Fruit fly (Drosophila melanogaster) whole organism, embryonic: Measurements from ENCODE around the gene SMSr.

ENCODE experiments used
- Atf3 ChIP-seq: fragments of 200-800 bp; sonication (Bioruptor generic); optimal IDR thresholded peaks from 3 replicates; lab custom pipeline; 2016; ENCODE audit warnings: missing biosample characterization, missing genetic modification characterization
- Atf6 ChIP-seq: fragments of 200-800 bp; sonication (Bioruptor generic); IDR thresholded peaks from 2 replicates; pipeline ENCODE4 v1.3.6; 2022; ENCODE audit warnings: missing biosample characterization, missing genetic modification characterization
- Bteb2 ChIP-seq: fragments of 200-800 bp; sonication (Bioruptor generic); optimal IDR thresholded peaks from 2 replicates; lab custom pipeline; 2016; ENCODE audit warnings: missing biosample characterization, missing genetic modification characterization
- CG10462 ChIP-seq: fragments of 200-800 bp; sonication (Bioruptor generic); optimal IDR thresholded peaks from 2 replicates; lab custom pipeline; 2016; ENCODE audit warnings: missing biosample characterization, missing genetic modification characterization
- CG11723 ChIP-seq: fragments of 200-800 bp; sonication (Bioruptor generic); optimal IDR thresholded peaks from 2 replicates; lab custom pipeline; 2017; ENCODE audit warnings: missing biosample characterization, mild to moderate bottlenecking, missing genetic modification characterization
- CG12659 ChIP-seq: fragments of 200-800 bp; sonication (Bioruptor generic); optimal IDR thresholded peaks from 3 replicates; lab custom pipeline; 2017; ENCODE audit warnings: mild to moderate bottlenecking, missing biosample characterization, missing genetic modification reagents, missing genetic modification characterization
- CG13123 ChIP-seq: fragments of 200-800 bp; sonication (Bioruptor generic); optimal IDR thresholded peaks from 2 replicates; lab custom pipeline; 2016; ENCODE audit warnings: missing biosample characterization, missing genetic modification characterization
- CG14050 ChIP-seq: fragments of 200-800 bp; sonication (Bioruptor generic); IDR thresholded peaks from 3 replicates; pipeline ENCODE4 v1.3.6; 2022; ENCODE audit warnings: missing biosample characterization, missing genetic modification characterization
- CG15269 ChIP-seq: fragments of 200-800 bp; sonication (Bioruptor generic); optimal IDR thresholded peaks from 2 replicates; lab custom pipeline; 2018; ENCODE audit warnings: missing biosample characterization, mild to moderate bottlenecking, missing genetic modification characterization, moderate library complexity
- CG17802 ChIP-seq: fragments of 200-800 bp; sonication (Bioruptor generic); optimal IDR thresholded peaks from 2 replicates; lab custom pipeline; 2018; ENCODE audit warnings: missing biosample characterization, mild to moderate bottlenecking, missing genetic modification characterization, moderate library complexity
- CG1792 ChIP-seq: fragments of 200-800 bp; sonication (Bioruptor generic); optimal IDR thresholded peaks from 2 replicates; lab custom pipeline; 2016; ENCODE audit warnings: missing biosample characterization, missing genetic modification characterization
- CG31388 ChIP-seq: fragments of 200-800 bp; sonication (Bioruptor generic); optimal IDR thresholded peaks from 2 replicates; lab custom pipeline; 2016; ENCODE audit warnings: missing biosample characterization, missing genetic modification characterization
- CG34376 ChIP-seq: fragments of 200-800 bp; sonication (Bioruptor generic); optimal IDR thresholded peaks from 2 replicates; lab custom pipeline; 2018; ENCODE audit warnings: missing biosample characterization, mild to moderate bottlenecking, missing genetic modification characterization
- CG4360 ChIP-seq: fragments of 200-800 bp; sonication (Bioruptor generic); IDR thresholded peaks from 2 replicates; pipeline ENCODE4 v1.3.6; 2022; ENCODE audit warnings: missing biosample characterization, missing genetic modification characterization
- CG4424 ChIP-seq: fragments of 200-800 bp; sonication (Bioruptor generic); optimal IDR thresholded peaks from 3 replicates; lab custom pipeline; 2016; ENCODE audit warnings: missing biosample characterization, missing genetic modification characterization
- CG4820 ChIP-seq: fragments of 200-800 bp; sonication (Bioruptor generic); optimal IDR thresholded peaks from 3 replicates; lab custom pipeline; 2016; ENCODE audit warnings: missing biosample characterization, missing genetic modification characterization
- CG5180 ChIP-seq: fragments of 200-800 bp; sonication (Bioruptor generic); optimal IDR thresholded peaks from 3 replicates; lab custom pipeline; 2017; ENCODE audit warnings: missing biosample characterization, missing genetic modification characterization, mild to moderate bottlenecking, moderate library complexity, missing genetic modification reagents
- CG9609 ChIP-seq: fragments of 200-800 bp; sonication (Bioruptor generic); optimal IDR thresholded peaks from 3 replicates; lab custom pipeline; 2016; ENCODE audit warnings: missing biosample characterization, missing genetic modification characterization
- CG9797 ChIP-seq: fragments of 200-800 bp; sonication (Bioruptor generic); optimal IDR thresholded peaks from 3 replicates; lab custom pipeline; 2018; ENCODE audit warnings: missing biosample characterization, mild to moderate bottlenecking, missing genetic modification characterization
- CrebB ChIP-seq: fragments of 200-800 bp; sonication (Bioruptor generic); optimal IDR thresholded peaks from 3 replicates; lab custom pipeline; 2018; ENCODE audit warnings: missing biosample characterization, mild to moderate bottlenecking, missing genetic modification characterization
- Dp ChIP-seq: fragments of 200-800 bp; sonication (Bioruptor generic); optimal IDR thresholded peaks from 2 replicates; lab custom pipeline; 2018; ENCODE audit warnings: missing biosample characterization, mild to moderate bottlenecking, missing genetic modification characterization, moderate library complexity
- Ets65A ChIP-seq: fragments of 200-800 bp; sonication (Bioruptor generic); peaks from one replicate; lab custom pipeline; 2016; ENCODE audit warnings: missing biosample characterization, missing genetic modification characterization
- HHEX ChIP-seq: fragments of 200-800 bp; sonication (Bioruptor generic); optimal IDR thresholded peaks from 3 replicates; lab custom pipeline; 2017; ENCODE audit warnings: missing biosample characterization, mild to moderate bottlenecking, missing genetic modification characterization, missing genetic modification reagents
- HLH4C ChIP-seq: fragments of 200-800 bp; sonication (Bioruptor generic); IDR thresholded peaks from 3 replicates; pipeline ENCODE4 v1.3.6; 2022; ENCODE audit warnings: missing biosample characterization, missing genetic modification characterization; ENCODE audit not compliant: partially characterized antibody
- Hr39 ChIP-seq: fragments of >200 bp; optimal IDR thresholded peaks from 2 replicates; lab custom pipeline; 2017
- Mad ChIP-seq: fragments of 200-800 bp; sonication (Bioruptor generic); optimal IDR thresholded peaks from 2 replicates; lab custom pipeline; 2016; ENCODE audit warnings: missing biosample characterization, missing genetic modification characterization
- Meics ChIP-seq: fragments of 200-800 bp; sonication (Bioruptor generic); optimal IDR thresholded peaks from 2 replicates; lab custom pipeline; 2017; ENCODE audit warnings: missing biosample characterization, mild to moderate bottlenecking, missing genetic modification characterization
- NC2β ChIP-seq: fragments of 200-800 bp; sonication (Bioruptor generic); optimal IDR thresholded peaks from 2 replicates; lab custom pipeline; 2016; ENCODE audit warnings: missing biosample characterization, missing genetic modification characterization
- NK7.1 ChIP-seq: fragments of 200-800 bp; sonication (Bioruptor generic); optimal IDR thresholded peaks from 3 replicates; lab custom pipeline; 2016; ENCODE audit warnings: missing biosample characterization, missing genetic modification characterization
- Optix ChIP-seq: fragments of 200-800 bp; sonication (Bioruptor generic); IDR thresholded peaks from 3 replicates; pipeline ENCODE4 v1.3.6; 2022; ENCODE audit warnings: missing biosample characterization, missing genetic modification characterization
- Ptx1 ChIP-seq: fragments of 200-800 bp; sonication (Bioruptor generic); IDR thresholded peaks from 2 replicates; pipeline ENCODE4 v1.3.6; 2022; ENCODE audit warnings: missing biosample characterization, missing genetic modification characterization
- abd-A ChIP-seq: fragments of 200-800 bp; sonication (Bioruptor generic); optimal IDR thresholded peaks from 3 replicates; lab custom pipeline; 2019; ENCODE audit warnings: missing biosample characterization, mild to moderate bottlenecking, missing genetic modification characterization, moderate library complexity
- ara ChIP-seq: fragments of 200-800 bp; sonication (Bioruptor generic); IDR thresholded peaks from 2 replicates; pipeline ENCODE4 v1.3.6; 2022; ENCODE audit warnings: missing biosample characterization, missing genetic modification characterization
- az2 ChIP-seq: fragments of 200-800 bp; sonication (Bioruptor generic); optimal IDR thresholded peaks from 3 replicates; lab custom pipeline; 2016; ENCODE audit warnings: missing biosample characterization, missing genetic modification characterization
- cato ChIP-seq: fragments of 200-800 bp; sonication (Bioruptor generic); optimal IDR thresholded peaks from 2 replicates; lab custom pipeline; 2016; ENCODE audit warnings: missing biosample characterization, missing genetic modification characterization, borderline replicate concordance
- chn ChIP-seq: fragments of 200-800 bp; sonication (Bioruptor generic); optimal IDR thresholded peaks from 2 replicates; lab custom pipeline; 2016; ENCODE audit warnings: missing biosample characterization, missing genetic modification characterization
- da ChIP-seq: fragments of 200-800 bp; sonication (Bioruptor generic); optimal IDR thresholded peaks from 2 replicates; lab custom pipeline; 2016; ENCODE audit warnings: missing biosample characterization, missing genetic modification characterization
- dmrt11E ChIP-seq: fragments of 200-800 bp; sonication (Bioruptor generic); optimal IDR thresholded peaks from 3 replicates; lab custom pipeline; 2018; ENCODE audit warnings: missing biosample characterization, mild to moderate bottlenecking, missing genetic modification characterization, moderate library complexity
- kay ChIP-seq: fragments of 200-800 bp; sonication (Bioruptor generic); optimal IDR thresholded peaks from 2 replicates; lab custom pipeline; 2016; ENCODE audit warnings: missing biosample characterization, missing genetic modification characterization
- oc ChIP-seq: fragments of 200-800 bp; sonication (Bioruptor generic); optimal IDR thresholded peaks from 2 replicates; lab custom pipeline; 2018; ENCODE audit warnings: missing biosample characterization, mild to moderate bottlenecking, missing genetic modification characterization, moderate library complexity
- odd ChIP-seq: fragments of 200-800 bp; sonication (Bioruptor generic); optimal IDR thresholded peaks from 2 replicates; lab custom pipeline; 2017; ENCODE audit warnings: missing biosample characterization, mild to moderate bottlenecking, missing genetic modification characterization
- pan ChIP-seq, 4 experiments: fragments of >200 bp in 3 of 4; fragments of 200-800 bp in 1 of 4; sonication (Bioruptor generic) in 1 of 4; optimal IDR thresholded peaks in 3 of 4; IDR thresholded peaks in 1 of 4; 2 replicates each; pipeline versions ENCODE4 v1.3.6 to Lab custom; 2017 to 2022; ENCODE audit warnings: missing biosample characterization in 2 of 4, missing genetic modification characterization in 2 of 4, mixed read lengths in 1 of 4
- phol ChIP-seq: fragments of 200-800 bp; sonication (Bioruptor generic); optimal IDR thresholded peaks from 3 replicates; lab custom pipeline; 2018; ENCODE audit warnings: missing biosample characterization, mild to moderate bottlenecking, missing genetic modification characterization, moderate library complexity
- prd ChIP-seq, 3 experiments: fragments of >200 bp in 2 of 3; fragments of 200-800 bp in 1 of 3; sonication (Bioruptor generic) in 1 of 3; optimal IDR thresholded peaks in 2 of 3; IDR thresholded peaks in 1 of 3; 2 replicates in 2 of 3; 3 replicates in 1 of 3; pipeline versions ENCODE4 v1.3.6 to Lab custom; 2017 to 2022; ENCODE audit warnings: missing biosample characterization in 1 of 3, missing genetic modification characterization in 1 of 3
- pum ChIP-seq: fragments of 200-800 bp; sonication (Bioruptor generic); optimal IDR thresholded peaks from 2 replicates; lab custom pipeline; 2016; ENCODE audit warnings: missing biosample characterization, missing genetic modification characterization
- rib ChIP-seq: fragments of 200-800 bp; sonication (Bioruptor generic); IDR thresholded peaks from 2 replicates; pipeline ENCODE4 v1.3.6; 2022; ENCODE audit warnings: missing biosample characterization, missing genetic modification characterization
- ssp ChIP-seq: fragments of 200-800 bp; sonication (Bioruptor generic); IDR thresholded peaks from 2 replicates; pipeline ENCODE4 v1.3.6; 2022; ENCODE audit warnings: missing biosample characterization, missing genetic modification characterization
- tio ChIP-seq: fragments of 200-800 bp; sonication (Bioruptor generic); optimal IDR thresholded peaks from 2 replicates; lab custom pipeline; 2017; ENCODE audit warnings: missing biosample characterization, missing genetic modification characterization, inconsistent platforms
- usp ChIP-seq: fragments of >200 bp; optimal IDR thresholded peaks from 2 replicates; lab custom pipeline; 2017; ENCODE audit warnings: missing biosample characterization, missing genetic modification characterization
- zen2 ChIP-seq: fragments of 200-800 bp; sonication (Bioruptor generic); IDR thresholded peaks from 3 replicates; pipeline ENCODE4 v1.3.6; 2022; ENCODE audit warnings: missing biosample characterization, missing genetic modification characterization; ENCODE audit not compliant: partially characterized antibody

SMSr gene

dm6 chr3L:7370231-7370882, 10.9 kb downstream of the SMSr start (continued):
- peak; percentile 7 for TF ChIP-seq CG34376 (GFP tag; lab: Kevin White, UChicago)
- TF ChIP-seq CG13123 (GFP tag; lab: Kevin White, UChicago): no peak
- no peak for TF ChIP-seq prd (optimal IDR thresholded peaks at IDR 0.05; lab: Kevin White, UChicago)
- no peak for TF ChIP-seq prd (GFP tag; IDR thresholded peaks at IDR 0.05; lab: Robert Waterston, UW)
- TF ChIP-seq abd-A: no peak
- TF ChIP-seq cato (GFP tag; lab: Kevin White, UChicago): no peak
- TF ChIP-seq HLH4C: no peak
- TF ChIP-seq Mad (GFP tag; lab: Kevin White, UChicago): no peak
- TF ChIP-seq Meics: no peak
- no peak for TF ChIP-seq ara (GFP tag; lab: Robert Waterston, UW)
- TF ChIP-seq Dp (GFP tag; lab: Kevin White, UChicago): no peak
- no peak for TF ChIP-seq oc (tag; lab: Kevin White, UChicago)
- TF ChIP-seq pan (optimal IDR thresholded peaks at IDR 0.05; lab: Kevin White, UChicago): no peak
- no peak for TF ChIP-seq pan (GFP tag; optimal IDR thresholded peaks at IDR 0.05 in 1 of 2, IDR thresholded peaks at IDR 0.05 in 1 of 2)
- TF ChIP-seq CG12659 (GFP tag; lab: Kevin White, UChicago): peak; percentile 37
- TF ChIP-seq HHEX (GFP tag; lab: Kevin White, UChicago): no peak
- peak; percentile 58 for TF ChIP-seq phol (tag; lab: Kevin White, UChicago)
- TF ChIP-seq CG14050 (GFP tag; lab: Robert Waterston, UW): no peak
- TF ChIP-seq pum: no peak
- no peak for TF ChIP-seq Bteb2 (GFP tag; lab: Kevin White, UChicago)
- no peak for TF ChIP-seq ssp
- TF ChIP-seq CG17802 (tag; lab: Kevin White, UChicago): no peak
- no peak for TF ChIP-seq chn (GFP tag; lab: Kevin White, UChicago)
- TF ChIP-seq odd: no peak
- TF ChIP-seq CG4424 (GFP tag; lab: Kevin White, UChicago): no peak
- no peak for TF ChIP-seq az2 (GFP tag; lab: Kevin White, UChicago)
- no peak for TF ChIP-seq CrebB
- TF ChIP-seq CG9797: no peak
- no peak for TF ChIP-seq Atf3
- TF ChIP-seq CG5180 (GFP tag; lab: Kevin White, UChicago): no peak
- TF ChIP-seq CG31388 (GFP tag; lab: Kevin White, UChicago): no peak
- TF ChIP-seq CG10462 (GFP tag; lab: Kevin White, UChicago): no peak
- TF ChIP-seq CG1792: no peak
- TF ChIP-seq usp (GFP tag; lab: Kevin White, UChicago): no peak
- no peak for TF ChIP-seq NC2β (GFP tag; lab: Kevin White, UChicago)
- no peak for TF ChIP-seq rib (GFP tag; lab: Robert Waterston, UW)
- no peak for TF ChIP-seq Hr39 (lab: Kevin White, UChicago)
- no peak for TF ChIP-seq CG11723
- TF ChIP-seq CG4820 (GFP tag; lab: Kevin White, UChicago): no peak
- TF ChIP-seq da (GFP tag; lab: Kevin White, UChicago): peak; percentile 47
- TF ChIP-seq dmrt11E (tag; lab: Kevin White, UChicago): no peak
- TF ChIP-seq Ets65A (GFP tag; lab: Kevin White, UChicago): no peak
- no peak for TF ChIP-seq Optix (GFP tag; lab: Robert Waterston, UW)
- no peak for TF ChIP-seq Atf6 (GFP tag; lab: Robert Waterston, UW)
- no peak for TF ChIP-seq tio
- no peak for TF ChIP-seq NK7.1 (GFP tag; lab: Kevin White, UChicago)
- TF ChIP-seq Ptx1 (GFP tag; lab: Robert Waterston, UW): no peak
- TF ChIP-seq CG15269: no peak
- TF ChIP-seq CG9609 (GFP tag; lab: Kevin White, UChicago): no peak
- no peak for TF ChIP-seq kay (GFP tag; lab: Kevin White, UChicago)
- TF ChIP-seq CG4360 (GFP tag; lab: Robert Waterston, UW): no peak
- no peak for TF ChIP-seq zen2 (GFP tag; lab: Robert Waterston, UW)
